Fruit fly (Drosophila melanogaster) whole organism, embryonic: ENCODE data around the gene CG9117.

Experiments
- ATbp ChIP-seq: fragments of 200-800 bp; sonication (Bioruptor generic); optimal IDR thresholded peaks from 2 replicates; lab custom pipeline; 2017; ENCODE audit warnings: missing biosample characterization, mild to moderate bottlenecking, missing genetic modification characterization, missing genetic modification reagents
- Atf-2 ChIP-seq: fragments of 200-800 bp; sonication (Bioruptor generic); optimal IDR thresholded peaks from 2 replicates; lab custom pipeline; 2016; ENCODE audit warnings: missing biosample characterization, missing genetic modification characterization
- CG10543 ChIP-seq: fragments of 200-800 bp; sonication (Bioruptor generic); optimal IDR thresholded peaks from 3 replicates; lab custom pipeline; 2017; ENCODE audit warnings: missing biosample characterization, mild to moderate bottlenecking, missing genetic modification characterization, moderate library complexity
- CG11398 ChIP-seq: fragments of 200-800 bp; sonication (Bioruptor generic); optimal IDR thresholded peaks from 2 replicates; lab custom pipeline; 2016; ENCODE audit warnings: missing biosample characterization, missing genetic modification characterization
- CG12391 ChIP-seq: fragments of 200-800 bp; sonication (Bioruptor generic); optimal IDR thresholded peaks from 3 replicates; lab custom pipeline; 2018; ENCODE audit warnings: missing biosample characterization, mild to moderate bottlenecking, missing genetic modification characterization, moderate library complexity
- CG13287 ChIP-seq: fragments of 200-800 bp; sonication (Bioruptor generic); IDR thresholded peaks from 2 replicates; pipeline ENCODE4 v1.3.6; 2022; ENCODE audit warnings: missing biosample characterization, missing genetic modification characterization; ENCODE audit not compliant: partially characterized antibody
- CG13424 ChIP-seq: fragments of 200-800 bp; sonication (Bioruptor generic); optimal IDR thresholded peaks from 2 replicates; lab custom pipeline; 2019; ENCODE audit warnings: missing biosample characterization, mild to moderate bottlenecking, missing genetic modification characterization, moderate library complexity
- CG13775 ChIP-seq: fragments of 200-800 bp; sonication (Bioruptor generic); optimal IDR thresholded peaks from 3 replicates; lab custom pipeline; 2017; ENCODE audit warnings: missing biosample characterization, mild to moderate bottlenecking, missing genetic modification characterization
- CG14710 ChIP-seq: fragments of 200-800 bp; sonication (Bioruptor generic); optimal IDR thresholded peaks from 3 replicates; lab custom pipeline; 2019; ENCODE audit warnings: missing biosample characterization, mild to moderate bottlenecking, missing genetic modification characterization, moderate library complexity
- CG15601 ChIP-seq: fragments of 200-800 bp; sonication (Bioruptor generic); optimal IDR thresholded peaks from 3 replicates; lab custom pipeline; 2019; ENCODE audit warnings: missing biosample characterization, mild to moderate bottlenecking, missing genetic modification characterization, moderate library complexity
- CG16815 ChIP-seq: fragments of 200-800 bp; sonication (Bioruptor generic); optimal IDR thresholded peaks from 3 replicates; lab custom pipeline; 2017; ENCODE audit warnings: missing biosample characterization, mild to moderate bottlenecking, missing genetic modification characterization
- CG17829 ChIP-seq: fragments of 200-800 bp; optimal IDR thresholded peaks from 2 replicates; lab custom pipeline; 2019; ENCODE audit warnings: missing biosample characterization, mild to moderate bottlenecking, missing genetic modification characterization, moderate library complexity
- CG17912 ChIP-seq: fragments of 200-800 bp; sonication (Bioruptor generic); optimal IDR thresholded peaks from 2 replicates; lab custom pipeline; 2018; ENCODE audit warnings: missing biosample characterization, mild to moderate bottlenecking, missing genetic modification characterization
- CG18262 ChIP-seq: fragments of 200-800 bp; optimal IDR thresholded peaks from 3 replicates; lab custom pipeline; 2019; ENCODE audit warnings: missing biosample characterization, mild to moderate bottlenecking, missing genetic modification characterization, moderate library complexity
- CG1832 ChIP-seq: fragments of 200-800 bp; sonication (Bioruptor generic); optimal IDR thresholded peaks from 2 replicates; lab custom pipeline; 2017; ENCODE audit warnings: missing biosample characterization, mild to moderate bottlenecking, missing genetic modification characterization, inconsistent platforms
- CG2875 ChIP-seq: fragments of 200-800 bp; sonication (Bioruptor generic); optimal IDR thresholded peaks from 2 replicates; lab custom pipeline; 2017; ENCODE audit warnings: missing biosample characterization, mild to moderate bottlenecking, missing genetic modification characterization, missing genetic modification reagents
- CG30403 ChIP-seq: fragments of 200-800 bp; sonication (Bioruptor generic); optimal IDR thresholded peaks from 3 replicates; lab custom pipeline; 2016; ENCODE audit warnings: missing biosample characterization, missing genetic modification characterization
- CG33557 ChIP-seq: fragments of 200-800 bp; sonication (Bioruptor generic); optimal IDR thresholded peaks from 2 replicates; lab custom pipeline; 2019; ENCODE audit warnings: missing biosample characterization, mild to moderate bottlenecking, missing genetic modification characterization, moderate library complexity
- CG4707 ChIP-seq: fragments of 200-800 bp; sonication (Bioruptor generic); optimal IDR thresholded peaks from 2 replicates; lab custom pipeline; 2018; ENCODE audit warnings: missing biosample characterization, mild to moderate bottlenecking, missing genetic modification characterization, moderate library complexity
- CG6689 ChIP-seq: fragments of 200-800 bp; sonication (Bioruptor generic); IDR thresholded peaks from 2 replicates; pipeline ENCODE4 v1.3.6; 2022; ENCODE audit warnings: missing biosample characterization, missing genetic modification characterization
- CG7839 ChIP-seq: fragments of 200-800 bp; sonication (Bioruptor generic); optimal IDR thresholded peaks from 3 replicates; lab custom pipeline; 2018; ENCODE audit warnings: missing biosample characterization, mild to moderate bottlenecking, missing genetic modification characterization, moderate library complexity
- CG8924 ChIP-seq: fragments of 200-800 bp; optimal IDR thresholded peaks from 3 replicates; lab custom pipeline; 2019; ENCODE audit warnings: missing biosample characterization, mild to moderate bottlenecking, missing genetic modification characterization, moderate library complexity
- Drgx ChIP-seq: fragments of 200-800 bp; sonication (Bioruptor generic); IDR thresholded peaks from 2 replicates; pipeline ENCODE4 v1.3.6; 2022; ENCODE audit warnings: missing biosample characterization, missing genetic modification characterization
- E2f2 ChIP-seq: fragments of 200-800 bp; sonication (Bioruptor generic); IDR thresholded peaks from 2 replicates; pipeline ENCODE4 v1.3.6; 2022; ENCODE audit warnings: missing biosample characterization, missing genetic modification characterization
- HLHmδ ChIP-seq: fragments of 200-800 bp; sonication (Bioruptor generic); optimal IDR thresholded peaks from 2 replicates; lab custom pipeline; 2018; ENCODE audit warnings: missing biosample characterization, mild to moderate bottlenecking, missing genetic modification characterization, moderate library complexity
- Jarid2 ChIP-seq: fragments of 200-800 bp; sonication (Bioruptor generic); optimal IDR thresholded peaks from 3 replicates; lab custom pipeline; 2017; ENCODE audit warnings: mild to moderate bottlenecking, missing biosample characterization, missing genetic modification reagents, missing genetic modification characterization
- Med ChIP-seq: fragments of 200-800 bp; sonication (Bioruptor generic); peaks from one replicate; lab custom pipeline; 2016; ENCODE audit warnings: missing biosample characterization, missing genetic modification characterization, mild to moderate bottlenecking, inconsistent platforms, moderate library complexity
- Nf-YB ChIP-seq: fragments of 200-800 bp; sonication (Bioruptor generic); optimal IDR thresholded peaks from 3 replicates; lab custom pipeline; 2019; ENCODE audit warnings: missing biosample characterization, mild to moderate bottlenecking, missing genetic modification characterization, moderate library complexity
- Stat92E ChIP-seq, 3 experiments: fragments of >200 bp in 2 of 3; fragments of 200-800 bp in 1 of 3; sonication (Bioruptor generic) in 1 of 3; optimal IDR thresholded peaks; 2 replicates each; lab custom pipeline; 2017 to 2019; ENCODE audit warnings: missing biosample characterization in 3 of 3, missing genetic modification characterization in 3 of 3, mild to moderate bottlenecking in 1 of 3, moderate library complexity in 1 of 3
- Xbp1 ChIP-seq: fragments of 200-800 bp; sonication (Bioruptor generic); optimal IDR thresholded peaks from 3 replicates; lab custom pipeline; 2016; ENCODE audit warnings: missing biosample characterization, mild to moderate bottlenecking, missing genetic modification characterization
- Xrp1 ChIP-seq: fragments of 200-800 bp; sonication (Bioruptor generic); IDR thresholded peaks from 2 replicates; pipeline ENCODE4 v1.3.6; 2022; ENCODE audit warnings: missing biosample characterization, missing genetic modification characterization
- dan ChIP-seq: fragments of 200-800 bp; sonication (Bioruptor generic); IDR thresholded peaks from 2 replicates; pipeline ENCODE4 v1.3.6; 2022; ENCODE audit warnings: missing biosample characterization, missing genetic modification characterization
- esg ChIP-seq: fragments of 200-800 bp; sonication (Bioruptor generic); conservative IDR thresholded peaks from 2 replicates; pipeline ENCODE4 v1.3.6; 2022; ENCODE audit warnings: missing biosample characterization, missing genetic modification characterization
- fd102C ChIP-seq: fragments of 200-800 bp; sonication (Bioruptor generic); optimal IDR thresholded peaks from 2 replicates; lab custom pipeline; 2018; ENCODE audit warnings: missing biosample characterization, mild to moderate bottlenecking, missing genetic modification characterization, moderate library complexity
- gce ChIP-seq: fragments of 200-800 bp; sonication (Bioruptor generic); IDR thresholded peaks from 3 replicates; pipeline ENCODE4 v1.3.6; 2022; ENCODE audit warnings: missing biosample characterization, missing genetic modification characterization
- grau ChIP-seq: fragments of 200-800 bp; optimal IDR thresholded peaks from 3 replicates; lab custom pipeline; 2019; ENCODE audit warnings: missing biosample characterization, mild to moderate bottlenecking, missing genetic modification characterization, moderate library complexity
- hbn ChIP-seq: fragments of 200-800 bp; sonication (Bioruptor generic); IDR thresholded peaks from 2 replicates; pipeline ENCODE4 v1.3.6; 2022; ENCODE audit warnings: missing biosample characterization, missing genetic modification characterization; ENCODE audit not compliant: partially characterized antibody
- hkb ChIP-seq, 2 experiments: fragments of 200-800 bp in 1 of 2; fragments of >200 bp in 1 of 2; sonication (Bioruptor generic) in 1 of 2; IDR thresholded peaks in 1 of 2; optimal IDR thresholded peaks in 1 of 2; 2 replicates each; pipeline versions ENCODE4 v1.3.6 to Lab custom; 2017 to 2022; ENCODE audit warnings: missing biosample characterization in 1 of 2, missing genetic modification characterization in 1 of 2
- kah ChIP-seq: fragments of 200-800 bp; sonication (Bioruptor generic); optimal IDR thresholded peaks from 2 replicates; lab custom pipeline; 2018; ENCODE audit warnings: missing biosample characterization, mild to moderate bottlenecking, missing genetic modification characterization
- nau ChIP-seq: fragments of 200-800 bp; sonication (Bioruptor generic); optimal IDR thresholded peaks from 3 replicates; lab custom pipeline; 2017; ENCODE audit warnings: missing biosample characterization, mild to moderate bottlenecking, missing genetic modification characterization, missing genetic modification reagents
- org-1 ChIP-seq: fragments of 200-800 bp; sonication (Bioruptor generic); optimal IDR thresholded peaks from 2 replicates; lab custom pipeline; 2017; ENCODE audit warnings: missing biosample characterization, missing genetic modification characterization
- row ChIP-seq: fragments of 200-800 bp; sonication (Bioruptor generic); IDR thresholded peaks from 3 replicates; pipeline ENCODE4 v1.3.6; 2022; ENCODE audit warnings: missing biosample characterization, missing genetic modification characterization
- sc ChIP-seq, 3 experiments: fragments of >200 bp in 2 of 3; fragments of 200-800 bp in 1 of 3; sonication (Bioruptor generic) in 1 of 3; optimal IDR thresholded peaks; 2 replicates in 2 of 3; 3 replicates in 1 of 3; lab custom pipeline; 2017; ENCODE audit warnings: mild to moderate bottlenecking in 1 of 3, missing biosample characterization in 1 of 3, missing genetic modification characterization in 1 of 3, missing genetic modification reagents in 1 of 3
- tin ChIP-seq: fragments of 200-800 bp; sonication (Bioruptor generic); optimal IDR thresholded peaks from 3 replicates; lab custom pipeline; 2016; ENCODE audit warnings: missing biosample characterization, missing genetic modification characterization
- twi ChIP-seq: fragments of 200-800 bp; optimal IDR thresholded peaks from 2 replicates; lab custom pipeline; 2019; ENCODE audit warnings: missing biosample characterization, mild to moderate bottlenecking, missing genetic modification characterization, moderate library complexity
- zfh1 ChIP-seq: fragments of 200-800 bp; sonication (Bioruptor generic); IDR thresholded peaks from 3 replicates; pipeline ENCODE4 v1.3.6; 2022; ENCODE audit warnings: missing biosample characterization, missing genetic modification characterization

Gene CG9117

dm6 chr2L:6019352-6020131 is 18.2 kb downstream of the CG9117 start, which contains the start of gene H2.0 (continued):
- TF ChIP-seq twi (tag; lab: Kevin White, UChicago) (peak; percentile 94), CG13287 (0 out of 2 replicates have a peak, but pooled peaks have one; percentile 8), tin (GFP tag; lab: Kevin White, UChicago) (peak; percentile 10), esg (GFP tag; lab: Robert Waterston, UW) (peak; percentile 37; the same call in 1 of the 2 replicates), kah (GFP tag; lab: Kevin White, UChicago) (peak; percentile 5), CG6689 (GFP tag; lab: Robert Waterston, UW) (peak; percentile 31; the same call in 1 of the 2 replicates), dan (GFP tag; lab: Robert Waterston, UW) (no peak), hkb (optimal IDR thresholded peaks at IDR 0.05; lab: Kevin White, UChicago) (no peak), hkb (GFP tag; IDR thresholded peaks at IDR 0.05; lab: Robert Waterston, UW) (0 out of 2 replicates have a peak, but pooled peaks have one; percentile 24), ATbp (GFP tag; lab: Kevin White, UChicago) (peak; percentile 21), nau (GFP tag; lab: Kevin White, UChicago) (no peak), Nf-YB (GFP tag; lab: Kevin White, UChicago) (peak; percentile 97), CG7839 (tag; lab: Kevin White, UChicago) (peak; percentile 45), CG17912 (no peak), CG13424 (tag; lab: Kevin White, UChicago) (peak; percentile 23), CG1832 (GFP tag; lab: Kevin White, UChicago) (peak; percentile 50), E2f2 (GFP tag; lab: Robert Waterston, UW) (no peak), CG8924 (peak; percentile 40), CG33557 (GFP tag; lab: Kevin White, UChicago) (peak; percentile 31), CG16815 (GFP tag; lab: Kevin White, UChicago) (peak; percentile 44), CG30403 (GFP tag; lab: Kevin White, UChicago) (peak; percentile 42), sc (optimal IDR thresholded peaks at IDR 0.05; lab: Kevin White, UChicago) (no peak), sc (GFP tag; optimal IDR thresholded peaks at IDR 0.05; lab: Kevin White, UChicago) (peak; percentile 37), CG10543 (GFP tag; lab: Kevin White, UChicago) (peak; percentile 26), CG13775 (GFP tag; lab: Kevin White, UChicago) (peak; percentile 25), Drgx (GFP tag; lab: Robert Waterston, UW) (peak; percentile 7; the same call in 1 of the 2 replicates), grau (tag; lab: Kevin White, UChicago) (peak; percentile 56), org-1 (GFP tag; lab: Kevin White, UChicago) (peak; percentile 39), CG18262 (peak; percentile 74), Med (peak; percentile 26), hbn (GFP tag; lab: Robert Waterston, UW) (no peak), CG11398 (GFP tag; lab: Kevin White, UChicago) (no peak), CG2875 (peak; percentile 20), HLHmδ (GFP tag; lab: Kevin White, UChicago) (peak; percentile 79), CG12391 (peak; percentile 45), CG17829 (peak; percentile 52), Xbp1 (peak; percentile 22), zfh1 (GFP tag; lab: Robert Waterston, UW) (0 out of 3 replicates have a peak, but pooled peaks have one; percentile 23), fd102C (GFP tag; lab: Kevin White, UChicago) (peak; percentile 3), CG14710 (tag; lab: Kevin White, UChicago) (peak; percentile 46), Atf-2 (peak; percentile 25), gce (GFP tag; lab: Robert Waterston, UW) (no peak), Jarid2 (GFP tag; lab: Kevin White, UChicago) (no peak), Stat92E (GFP tag; optimal IDR thresholded peaks at IDR 0.05; lab: Kevin White, UChicago) (no peak), CG15601 (tag; lab: Kevin White, UChicago) (peak; percentile 36), row (GFP tag; lab: Robert Waterston, UW) (peak; percentile 67), CG4707 (GFP tag; lab: Kevin White, UChicago) (peak; percentile 1), Xrp1 (peak; percentile 47; the same call in 1 of the 2 replicates)
